Worm (Caenorhabditis elegans) whole organism, midembryonic: ENCODE measurements around the gene F07F6.7.

Experiments
- T22C8.4 ChIP-seq: fragments of 200-800 bp; sonication (Bioruptor generic); IDR thresholded peaks from 2 replicates; pipeline ENCODE4 v1.3.6; 2022; ENCODE audit warnings: missing genetic modification characterization, missing compliant biosample characterization
- flt-1 ChIP-seq: fragments of 200-800 bp; sonication (Bioruptor generic); IDR thresholded peaks from 2 replicates; pipeline ENCODE4 v1.3.6; 2022; ENCODE audit warnings: missing genetic modification characterization, missing compliant biosample characterization
- klf-2 ChIP-seq: fragments of 200-800 bp; sonication (Bioruptor generic); conservative IDR thresholded peaks from 2 replicates; pipeline ENCODE4 v1.3.6; 2022; ENCODE audit warnings: missing genetic modification reagents, missing genetic modification characterization, missing compliant biosample characterization
- med-1 ChIP-seq: sonication (generic microtip); optimal IDR thresholded peaks from 2 replicates; lab custom pipeline; 2017; ENCODE audit warnings: missing genetic modification characterization, mild to moderate bottlenecking, missing compliant biosample characterization, antibody characterized with exemption, missing genetic modification reagents; ENCODE audit not compliant: insufficient read depth
- ref-1 ChIP-seq: fragments of 200-800 bp; sonication (Bioruptor generic); conservative IDR thresholded peaks from 2 replicates; pipeline ENCODE4 v1.3.6; 2022; ENCODE audit warnings: missing genetic modification reagents, missing genetic modification characterization, missing compliant biosample characterization
- tab-1 ChIP-seq: fragments of 200-800 bp; sonication (Bioruptor generic); IDR thresholded peaks from 2 replicates; pipeline ENCODE4 v1.3.6; 2022; ENCODE audit warnings: missing genetic modification characterization, missing compliant biosample characterization
- ztf-29 ChIP-seq: fragments of 200-800 bp; sonication (Bioruptor generic); IDR thresholded peaks from 2 replicates; pipeline ENCODE4 v1.3.6; 2022; ENCODE audit warnings: missing genetic modification reagents, missing genetic modification characterization, missing compliant biosample characterization

- no peak for TF ChIP-seq med-1
- TF ChIP-seq T22C8.4 (GFP tag; lab: Robert Waterston, UW): no peak
- TF ChIP-seq flt-1: no peak
- no peak for TF ChIP-seq klf-2 (GFP tag; lab: Robert Waterston, UW)
- no peak for TF ChIP-seq ref-1 (GFP tag; lab: Robert Waterston, UW)
- no peak for TF ChIP-seq tab-1 (GFP tag; lab: Robert Waterston, UW)
- no peak for TF ChIP-seq ztf-29
Observed at ce11 chrII:5447381-5447780, 23.7 kb upstream of the F07F6.7 start, which contains the start of gene cex-1.
